Fruit fly (Drosophila melanogaster) whole organism, pupa: ENCODE results near the gene CG33796.

Experiments
- CG10348 ChIP-seq: fragments of 200-800 bp; sonication (Bioruptor generic); IDR thresholded peaks from 2 replicates; pipeline ENCODE4 v1.3.6; 2022; ENCODE audit warnings: missing biosample characterization, missing genetic modification characterization
- CG12605 ChIP-seq: fragments of 200-800 bp; sonication (Bioruptor generic); IDR thresholded peaks from 2 replicates; pipeline ENCODE4 v1.3.6; 2022; ENCODE audit warnings: missing biosample characterization, missing genetic modification characterization
- CG13204 ChIP-seq: fragments of 200-800 bp; sonication (Bioruptor generic); optimal IDR thresholded peaks from 2 replicates; lab custom pipeline; 2018; ENCODE audit warnings: missing biosample characterization, mild to moderate bottlenecking, missing genetic modification characterization, moderate library complexity
- CG14655 ChIP-seq: fragments of 200-800 bp; sonication (Bioruptor generic); optimal IDR thresholded peaks from 3 replicates; lab custom pipeline; 2017; ENCODE audit warnings: mild to moderate bottlenecking, missing biosample characterization, missing genetic modification reagents, missing genetic modification characterization
- CG15710 ChIP-seq: fragments of 200-800 bp; sonication (Bioruptor generic); optimal IDR thresholded peaks from 2 replicates; lab custom pipeline; 2018; ENCODE audit warnings: missing biosample characterization, mild to moderate bottlenecking, missing genetic modification characterization, moderate library complexity
- CG17806 ChIP-seq: fragments of 200-800 bp; sonication (Bioruptor generic); optimal IDR thresholded peaks from 2 replicates; lab custom pipeline; 2018; ENCODE audit warnings: missing biosample characterization, mild to moderate bottlenecking, missing genetic modification characterization, moderate library complexity
- CG32121 ChIP-seq: fragments of 200-800 bp; sonication (Bioruptor generic); IDR thresholded peaks from 2 replicates; pipeline ENCODE4 v1.3.6; 2022; ENCODE audit warnings: missing biosample characterization, missing genetic modification characterization
- CG34367 ChIP-seq: fragments of 200-800 bp; sonication (Bioruptor generic); optimal IDR thresholded peaks from 2 replicates; lab custom pipeline; 2018; ENCODE audit warnings: missing biosample characterization, mild to moderate bottlenecking, missing genetic modification characterization
- CG4496 ChIP-seq: fragments of 200-800 bp; sonication (Bioruptor generic); IDR thresholded peaks from 3 replicates; pipeline ENCODE4 v1.3.6; 2022; ENCODE audit warnings: missing biosample characterization, missing genetic modification characterization
- CG8159 ChIP-seq: fragments of 200-800 bp; sonication (Bioruptor generic); optimal IDR thresholded peaks from 3 replicates; lab custom pipeline; 2018; ENCODE audit warnings: missing biosample characterization, mild to moderate bottlenecking, missing genetic modification characterization, moderate library complexity
- CG8301 ChIP-seq: fragments of 200-800 bp; sonication (Bioruptor generic); optimal IDR thresholded peaks from 2 replicates; lab custom pipeline; 2018; ENCODE audit warnings: missing biosample characterization, mild to moderate bottlenecking, missing genetic modification characterization
- CG9948 ChIP-seq: fragments of 200-800 bp; sonication (Bioruptor generic); optimal IDR thresholded peaks from 2 replicates; lab custom pipeline; 2018; ENCODE audit warnings: missing biosample characterization, mild to moderate bottlenecking, missing genetic modification characterization, moderate library complexity
- D1 ChIP-seq: fragments of 200-800 bp; sonication (Bioruptor generic); optimal IDR thresholded peaks from 2 replicates; lab custom pipeline; 2018; ENCODE audit warnings: missing biosample characterization, mild to moderate bottlenecking, missing genetic modification characterization, moderate library complexity
- EcR ChIP-seq: fragments of 200-800 bp; sonication (Bioruptor generic); optimal IDR thresholded peaks from 3 replicates; lab custom pipeline; 2019; ENCODE audit warnings: missing biosample characterization, missing genetic modification characterization, mild to moderate bottlenecking, moderate library complexity, missing genetic modification reagents
- Ets98B ChIP-seq: fragments of 200-800 bp; sonication (Bioruptor generic); IDR thresholded peaks from 2 replicates; pipeline ENCODE4 v1.3.6; 2022; ENCODE audit warnings: missing biosample characterization, missing genetic modification characterization
- Pif1A ChIP-seq: fragments of 200-800 bp; sonication (Bioruptor generic); optimal IDR thresholded peaks from 3 replicates; lab custom pipeline; 2016; ENCODE audit warnings: missing biosample characterization, missing genetic modification characterization
- Pif1B ChIP-seq: fragments of 200-800 bp; sonication (Bioruptor generic); optimal IDR thresholded peaks from 3 replicates; lab custom pipeline; 2016; ENCODE audit warnings: missing biosample characterization, missing genetic modification characterization
- Snoo ChIP-seq: fragments of 200-800 bp; sonication (Bioruptor generic); optimal IDR thresholded peaks from 3 replicates; lab custom pipeline; 2017; ENCODE audit warnings: missing biosample characterization, mild to moderate bottlenecking, missing genetic modification characterization, inconsistent platforms
- fd96Ca ChIP-seq: fragments of 200-800 bp; sonication (Bioruptor generic); IDR thresholded peaks from 3 replicates; pipeline ENCODE4 v1.3.6; 2022; ENCODE audit warnings: missing biosample characterization, missing genetic modification characterization
- gl ChIP-seq: fragments of 200-800 bp; sonication (Bioruptor generic); optimal IDR thresholded peaks from 2 replicates; lab custom pipeline; 2018; ENCODE audit warnings: missing biosample characterization, mild to moderate bottlenecking, missing genetic modification characterization
- rn ChIP-seq: fragments of 200-800 bp; sonication (Bioruptor generic); IDR thresholded peaks from 2 replicates; pipeline ENCODE4 v1.3.6; 2022; ENCODE audit warnings: missing biosample characterization, missing genetic modification characterization

The CG33796 gene

DNA sequence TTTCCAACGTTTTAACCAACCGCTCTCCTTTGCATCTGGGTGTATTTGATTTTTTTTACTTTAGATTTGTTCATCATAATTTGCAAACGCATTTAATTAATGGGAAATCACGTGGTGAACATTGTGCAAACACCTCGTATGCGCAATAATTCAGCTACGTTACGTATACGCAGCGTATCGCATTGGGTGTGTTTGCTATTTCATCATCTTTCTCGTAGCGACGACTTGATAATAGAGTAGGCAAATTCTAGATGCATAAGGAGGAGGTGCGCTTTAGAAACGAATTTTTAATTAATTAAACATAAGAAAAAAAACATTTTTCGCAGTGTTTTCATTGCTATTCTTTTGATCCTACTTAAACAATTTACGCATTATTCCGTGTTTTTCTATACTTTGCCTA, 16.3 kb downstream of the CG33796 start:
- TF ChIP-seq Ets98B (GFP tag; lab: Robert Waterston, UW) = no peak
- TF ChIP-seq EcR = peak; percentile 3
- TF ChIP-seq CG4496 (GFP tag; lab: Robert Waterston, UW) = 0 out of 3 replicates have a peak, but pooled peaks have one; percentile 8
- no peak for TF ChIP-seq CG8159 (tag; lab: Kevin White, UChicago)

DNA sequence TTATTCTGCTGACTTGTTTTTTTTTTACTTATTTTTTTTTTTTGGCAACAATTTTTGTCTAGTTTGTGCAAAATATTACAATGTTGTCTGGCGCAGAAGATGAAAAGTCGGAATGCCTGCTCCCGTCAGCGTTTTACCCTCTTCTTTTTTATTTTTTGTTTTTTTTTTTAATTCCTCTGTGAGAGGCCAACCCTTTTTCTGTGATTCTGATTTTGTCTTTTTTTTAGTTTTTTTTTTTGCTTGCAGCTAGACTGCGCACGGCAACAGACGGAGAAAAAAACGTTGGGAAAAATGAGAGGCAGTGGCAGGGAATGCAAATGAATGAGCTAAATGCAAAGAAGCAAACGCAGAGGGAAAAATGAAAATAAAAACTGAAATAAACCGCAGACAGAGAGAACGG, 16.8 kb downstream of the CG33796 start:
- TF ChIP-seq CG14655 = peak; percentile 34
- no peak for TF ChIP-seq CG10348 (GFP tag; lab: Robert Waterston, UW)
- TF ChIP-seq CG9948 (tag; lab: Kevin White, UChicago) = no peak
- TF ChIP-seq EcR = no peak
- no peak for TF ChIP-seq D1
- TF ChIP-seq CG32121 (GFP tag; lab: Robert Waterston, UW) = peak; percentile 64
- no peak for TF ChIP-seq CG8301 (tag; lab: Kevin White, UChicago)
- no peak for TF ChIP-seq Snoo (tag; lab: Kevin White, UChicago)
- peak; percentile 56 for TF ChIP-seq Ets98B (GFP tag; lab: Robert Waterston, UW)
- TF ChIP-seq CG34367 = no peak
- TF ChIP-seq CG13204 (GFP tag; lab: Kevin White, UChicago) = peak; percentile 43
- no peak for TF ChIP-seq fd96Ca (GFP tag; lab: Robert Waterston, UW)
- TF ChIP-seq Pif1B (GFP tag; lab: Kevin White, UChicago) = peak; percentile 55
- peak; percentile 62 for TF ChIP-seq Pif1A (GFP tag; lab: Kevin White, UChicago)
- TF ChIP-seq CG17806 (tag; lab: Kevin White, UChicago) = no peak
- TF ChIP-seq gl (tag; lab: Kevin White, UChicago) = peak; percentile 46
- peak; percentile 24 for TF ChIP-seq CG15710 (tag; lab: Kevin White, UChicago)
- TF ChIP-seq CG12605 (GFP tag; lab: Robert Waterston, UW) = no peak; the same call in none of the 2 replicates
- TF ChIP-seq CG4496 (GFP tag; lab: Robert Waterston, UW) = peak; percentile 74
- 0 out of 2 replicates have a peak, but pooled peaks have one; percentile 23 for TF ChIP-seq rn (GFP tag; lab: Robert Waterston, UW)
- peak; percentile 6 for TF ChIP-seq CG8159 (tag; lab: Kevin White, UChicago)

DNA sequence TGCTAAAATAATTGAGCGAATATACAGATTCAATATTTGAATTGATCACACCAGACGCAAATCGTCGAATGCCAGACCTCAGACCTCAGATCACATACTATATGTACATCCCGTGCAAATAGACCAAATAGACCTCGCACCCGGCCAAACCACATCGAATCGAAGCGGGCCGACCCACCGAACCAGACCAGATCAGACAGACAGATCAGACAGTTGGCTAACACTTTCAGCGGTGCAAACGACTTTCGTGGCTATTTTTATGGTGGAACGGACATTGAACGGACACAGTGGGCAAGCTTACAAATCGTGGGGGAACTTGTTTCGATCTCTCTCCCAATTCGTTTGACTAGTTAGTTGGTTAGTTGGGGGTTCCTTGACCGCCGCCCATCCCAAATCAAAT, 18.2 kb downstream of the CG33796 start:
- TF ChIP-seq CG4496 (GFP tag; lab: Robert Waterston, UW) (0 out of 3 replicates have a peak, but pooled peaks have one; percentile 20), CG13204 (GFP tag; lab: Kevin White, UChicago) (no peak), Ets98B (GFP tag; lab: Robert Waterston, UW) (peak; percentile 39; the same call in 1 of the 2 replicates)

DNA sequence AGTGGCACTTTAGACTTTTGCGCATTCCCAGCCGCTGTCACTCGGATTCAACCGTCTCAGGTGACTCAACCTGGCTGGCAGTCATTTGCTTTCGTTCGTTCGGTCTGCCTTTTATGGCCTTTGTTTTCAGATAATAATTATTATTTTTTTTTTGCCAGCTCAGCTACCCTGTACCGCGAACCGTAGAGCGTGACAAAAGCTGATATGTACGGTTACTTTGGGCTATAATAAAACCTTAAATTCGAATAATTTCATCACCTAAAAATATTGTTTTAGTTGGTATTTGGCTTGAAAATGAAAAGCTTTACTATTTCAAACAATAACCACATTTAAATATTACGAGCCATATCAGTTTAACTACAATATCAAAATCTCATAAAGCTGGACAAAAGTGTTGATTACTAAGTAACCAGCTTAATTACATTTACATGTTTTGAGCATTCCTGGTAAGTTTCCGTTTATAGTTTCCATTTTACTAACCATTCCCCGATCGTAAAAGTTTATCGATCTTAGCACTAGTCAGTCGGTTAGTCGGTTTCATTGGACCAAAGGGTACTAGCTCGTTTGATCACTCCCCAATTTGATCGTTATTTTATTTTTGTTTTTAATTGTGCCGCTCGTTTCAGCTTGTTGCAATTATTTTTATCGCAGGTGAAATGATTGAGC, 18.9 kb downstream of the CG33796 start:
- TF ChIP-seq CG32121 (GFP tag; lab: Robert Waterston, UW) (0 out of 2 replicates have a peak, but pooled peaks have one; percentile 23), CG4496 (GFP tag; lab: Robert Waterston, UW) (no peak), CG13204 (GFP tag; lab: Kevin White, UChicago) (no peak), CG8159 (tag; lab: Kevin White, UChicago) (no peak), CG10348 (GFP tag; lab: Robert Waterston, UW) (no peak), CG14655 (no peak), gl (tag; lab: Kevin White, UChicago) (no peak)

DNA sequence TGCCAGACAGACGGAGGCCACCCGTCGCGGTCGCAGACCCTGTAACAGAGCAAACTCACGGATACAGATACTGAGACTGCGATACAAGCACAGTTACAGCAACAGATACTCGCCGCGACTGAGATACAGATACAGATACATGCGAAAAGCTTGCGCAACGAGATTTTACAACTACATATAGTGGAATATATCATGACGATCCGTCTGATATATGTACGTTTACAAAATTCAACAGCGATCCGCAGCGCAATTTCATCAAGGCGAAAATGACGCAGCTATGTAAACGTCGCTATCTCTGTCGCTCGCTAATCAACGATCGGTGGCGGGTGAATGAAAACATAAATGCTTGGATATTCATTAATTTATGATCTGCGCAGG, 19.8 kb downstream of the CG33796 start:
- TF ChIP-seq CG15710 (tag; lab: Kevin White, UChicago) (no peak), EcR (peak; percentile 72), CG32121 (GFP tag; lab: Robert Waterston, UW) (peak; percentile 43), CG13204 (GFP tag; lab: Kevin White, UChicago) (no peak)

DNA sequence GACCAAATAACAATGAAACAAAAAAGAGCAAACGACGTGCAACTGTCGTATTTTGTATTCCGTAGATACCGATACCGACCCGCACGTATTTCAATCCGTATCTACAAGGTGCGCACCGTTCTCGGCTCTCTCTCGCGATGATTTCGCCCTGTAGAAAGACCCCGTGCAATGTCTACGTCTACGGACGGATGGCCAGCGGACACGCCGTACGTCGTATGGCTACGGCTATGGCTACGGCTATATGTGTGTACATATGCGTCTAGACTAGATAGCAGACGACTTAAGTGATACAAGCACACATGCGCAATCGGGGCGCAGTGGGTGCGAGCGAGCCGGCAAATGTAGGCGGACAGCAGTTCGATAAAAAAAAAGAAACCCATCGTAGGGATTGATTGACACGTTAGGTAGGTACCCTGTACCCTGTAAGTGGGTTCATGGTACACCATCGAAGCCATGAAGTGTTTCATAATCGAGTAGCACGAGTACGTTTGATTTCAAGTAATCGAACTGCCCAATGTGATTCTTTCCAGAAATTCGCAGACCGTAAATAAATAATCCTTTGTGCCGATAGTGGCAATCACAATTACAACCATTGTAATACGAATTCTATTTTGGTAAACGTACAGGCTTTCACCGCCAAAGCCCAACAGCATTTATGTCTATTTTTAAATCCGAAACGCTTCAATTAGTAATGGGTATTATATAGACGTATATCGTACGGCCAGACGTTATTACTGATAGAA, 20.3 kb downstream of the CG33796 start:
- TF ChIP-seq CG10348 (GFP tag; lab: Robert Waterston, UW) = no peak
- TF ChIP-seq CG14655 = no peak
- no peak for TF ChIP-seq gl (tag; lab: Kevin White, UChicago)
- no peak for TF ChIP-seq CG17806 (tag; lab: Kevin White, UChicago)
- TF ChIP-seq CG4496 (GFP tag; lab: Robert Waterston, UW) = no peak
- TF ChIP-seq CG12605 (GFP tag; lab: Robert Waterston, UW) = no peak
- TF ChIP-seq Snoo (tag; lab: Kevin White, UChicago) = peak; percentile 52
- TF ChIP-seq Pif1B (GFP tag; lab: Kevin White, UChicago) = no peak
- no peak for TF ChIP-seq fd96Ca (GFP tag; lab: Robert Waterston, UW)
- no peak for TF ChIP-seq Ets98B (GFP tag; lab: Robert Waterston, UW)
- TF ChIP-seq CG9948 (tag; lab: Kevin White, UChicago) = peak; percentile 14
- TF ChIP-seq CG8159 (tag; lab: Kevin White, UChicago) = peak; percentile 52
- no peak for TF ChIP-seq rn (GFP tag; lab: Robert Waterston, UW)
- TF ChIP-seq Pif1A (GFP tag; lab: Kevin White, UChicago) = no peak
- TF ChIP-seq CG15710 (tag; lab: Kevin White, UChicago) = peak; percentile 11
- TF ChIP-seq EcR = no peak
- peak; percentile 10 for TF ChIP-seq CG8301 (tag; lab: Kevin White, UChicago)
- TF ChIP-seq D1 = no peak
- TF ChIP-seq CG13204 (GFP tag; lab: Kevin White, UChicago) = peak; percentile 25
